Fruit fly (Drosophila melanogaster) whole organism, embryonic: ENCODE measurements around the gene CG13912.

Experiments
- Antp ChIP-seq: fragments of 200-800 bp; sonication (Bioruptor generic); optimal IDR thresholded peaks from 3 replicates; lab custom pipeline; 2016; ENCODE audit warnings: missing biosample characterization, missing genetic modification characterization
- Bteb2 ChIP-seq: fragments of 200-800 bp; sonication (Bioruptor generic); optimal IDR thresholded peaks from 2 replicates; lab custom pipeline; 2016; ENCODE audit warnings: missing biosample characterization, missing genetic modification characterization
- CG12236 ChIP-seq: fragments of 200-800 bp; sonication (Bioruptor generic); optimal IDR thresholded peaks from 2 replicates; lab custom pipeline; 2016; ENCODE audit warnings: missing biosample characterization, missing genetic modification characterization
- CG12769 ChIP-seq: fragments of 200-800 bp; sonication (Bioruptor generic); optimal IDR thresholded peaks from 2 replicates; lab custom pipeline; 2019; ENCODE audit warnings: missing biosample characterization, mild to moderate bottlenecking, missing genetic modification characterization, moderate library complexity
- CG15514 ChIP-seq: fragments of 200-800 bp; sonication (Bioruptor generic); optimal IDR thresholded peaks from 3 replicates; lab custom pipeline; 2017; ENCODE audit warnings: missing biosample characterization, missing genetic modification characterization, mild to moderate bottlenecking, moderate library complexity, missing genetic modification reagents
- CG15601 ChIP-seq: fragments of 200-800 bp; sonication (Bioruptor generic); optimal IDR thresholded peaks from 3 replicates; lab custom pipeline; 2019; ENCODE audit warnings: missing biosample characterization, mild to moderate bottlenecking, missing genetic modification characterization, moderate library complexity
- CG18011 ChIP-seq: fragments of 200-800 bp; sonication (Bioruptor generic); optimal IDR thresholded peaks from 2 replicates; lab custom pipeline; 2017; ENCODE audit warnings: missing biosample characterization, missing genetic modification characterization, mild to moderate bottlenecking, moderate library complexity, missing genotype
- CG2116 ChIP-seq: fragments of 200-800 bp; sonication (Bioruptor generic); optimal IDR thresholded peaks from 3 replicates; lab custom pipeline; 2018; ENCODE audit warnings: missing biosample characterization, mild to moderate bottlenecking, missing genetic modification characterization
- CG2199 ChIP-seq: fragments of 200-800 bp; sonication (Bioruptor generic); IDR thresholded peaks from 3 replicates; pipeline ENCODE4 v1.3.6; 2022; ENCODE audit warnings: missing biosample characterization, missing genetic modification characterization
- CG2678 ChIP-seq: fragments of 200-800 bp; sonication (Bioruptor generic); optimal IDR thresholded peaks from 3 replicates; lab custom pipeline; 2019; ENCODE audit warnings: missing biosample characterization, mild to moderate bottlenecking, missing genetic modification characterization, moderate library complexity
- CG2875 ChIP-seq: fragments of 200-800 bp; sonication (Bioruptor generic); optimal IDR thresholded peaks from 2 replicates; lab custom pipeline; 2017; ENCODE audit warnings: missing biosample characterization, mild to moderate bottlenecking, missing genetic modification characterization, missing genetic modification reagents
- CG3847 ChIP-seq: fragments of 200-800 bp; sonication (Bioruptor generic); IDR thresholded peaks from 2 replicates; pipeline ENCODE4 v1.3.6; 2022; ENCODE audit warnings: missing biosample characterization, missing genetic modification characterization
- CG4617 ChIP-seq: fragments of 200-800 bp; sonication (Bioruptor generic); optimal IDR thresholded peaks from 3 replicates; lab custom pipeline; 2016; ENCODE audit warnings: missing biosample characterization, missing genetic modification characterization, borderline replicate concordance
- CG7839 ChIP-seq: fragments of 200-800 bp; sonication (Bioruptor generic); optimal IDR thresholded peaks from 3 replicates; lab custom pipeline; 2018; ENCODE audit warnings: missing biosample characterization, mild to moderate bottlenecking, missing genetic modification characterization, moderate library complexity
- CG9817 ChIP-seq: fragments of 200-800 bp; sonication (Bioruptor generic); optimal IDR thresholded peaks from 2 replicates; lab custom pipeline; 2018; ENCODE audit warnings: missing biosample characterization, mild to moderate bottlenecking, missing genetic modification characterization, moderate library complexity
- Dbx ChIP-seq: fragments of 200-800 bp; sonication (Bioruptor generic); IDR thresholded peaks from 3 replicates; pipeline ENCODE4 v1.3.6; 2022; ENCODE audit warnings: missing biosample characterization, missing genetic modification characterization
- Deaf1 ChIP-seq: fragments of 200-800 bp; optimal IDR thresholded peaks from 3 replicates; lab custom pipeline; 2019; ENCODE audit warnings: missing biosample characterization, mild to moderate bottlenecking, missing genetic modification characterization, moderate library complexity
- Dfd ChIP-seq, 2 experiments: fragments of >200 bp; optimal IDR thresholded peaks; 2 replicates each; lab custom pipeline; 2017; ENCODE audit warnings: missing biosample characterization in 2 of 2, missing genetic modification characterization in 2 of 2
- E2f2 ChIP-seq: fragments of 200-800 bp; sonication (Bioruptor generic); IDR thresholded peaks from 2 replicates; pipeline ENCODE4 v1.3.6; 2022; ENCODE audit warnings: missing biosample characterization, missing genetic modification characterization
- HmgZ ChIP-seq: fragments of 200-800 bp; sonication (Bioruptor generic); optimal IDR thresholded peaks from 2 replicates; lab custom pipeline; 2018; ENCODE audit warnings: missing biosample characterization, mild to moderate bottlenecking, missing genetic modification characterization
- Hr39 ChIP-seq: fragments of >200 bp; optimal IDR thresholded peaks from 2 replicates; lab custom pipeline; 2017
- Opbp ChIP-seq: fragments of 200-800 bp; sonication (Bioruptor generic); IDR thresholded peaks from 3 replicates; pipeline ENCODE4 v1.3.6; 2022; ENCODE audit warnings: missing biosample characterization, missing genetic modification characterization; ENCODE audit not compliant: partially characterized antibody
- Sin3A ChIP-seq: fragments of >200 bp; optimal IDR thresholded peaks from 2 replicates; lab custom pipeline; 2018
- Six4 ChIP-seq: fragments of 200-800 bp; sonication (Bioruptor generic); optimal IDR thresholded peaks from 2 replicates; lab custom pipeline; 2016; ENCODE audit warnings: missing biosample characterization, missing genetic modification characterization
- Ssrp ChIP-seq: fragments of 200-800 bp; sonication (Bioruptor generic); optimal IDR thresholded peaks from 2 replicates; lab custom pipeline; 2018; ENCODE audit warnings: missing biosample characterization, mild to moderate bottlenecking, missing genetic modification characterization, moderate library complexity
- az2 ChIP-seq: fragments of 200-800 bp; sonication (Bioruptor generic); optimal IDR thresholded peaks from 3 replicates; lab custom pipeline; 2016; ENCODE audit warnings: missing biosample characterization, missing genetic modification characterization
- crp ChIP-seq, 2 experiments: fragments of 200-800 bp; sonication (Bioruptor generic); optimal IDR thresholded peaks; 2 replicates in 1 of 2; 3 replicates in 1 of 2; lab custom pipeline; 2017; ENCODE audit warnings: missing biosample characterization in 2 of 2, missing genetic modification characterization in 2 of 2, mild to moderate bottlenecking in 1 of 2, moderate library complexity in 1 of 2
- dm ChIP-seq: fragments of 200-800 bp; sonication (Bioruptor generic); optimal IDR thresholded peaks from 3 replicates; lab custom pipeline; 2016; ENCODE audit warnings: missing biosample characterization, missing genetic modification characterization
- emc ChIP-seq: fragments of 200-800 bp; sonication (Bioruptor generic); optimal IDR thresholded peaks from 2 replicates; lab custom pipeline; 2016; ENCODE audit warnings: missing biosample characterization, missing genetic modification characterization
- exex ChIP-seq: fragments of 200-800 bp; sonication (Bioruptor generic); optimal IDR thresholded peaks from 4 replicates; lab custom pipeline; 2018; ENCODE audit warnings: missing biosample characterization, mild to moderate bottlenecking, missing genetic modification characterization, moderate library complexity
- gcm2 ChIP-seq: fragments of 200-800 bp; sonication (Bioruptor generic); optimal IDR thresholded peaks from 2 replicates; lab custom pipeline; 2016; ENCODE audit warnings: missing biosample characterization, missing genetic modification characterization
- grn ChIP-seq: fragments of 200-800 bp; sonication (Bioruptor generic); optimal IDR thresholded peaks from 3 replicates; lab custom pipeline; 2017; ENCODE audit warnings: missing biosample characterization, missing genetic modification characterization
- hkb ChIP-seq, 2 experiments: fragments of 200-800 bp in 1 of 2; fragments of >200 bp in 1 of 2; sonication (Bioruptor generic) in 1 of 2; IDR thresholded peaks in 1 of 2; optimal IDR thresholded peaks in 1 of 2; 2 replicates each; pipeline versions ENCODE4 v1.3.6 to Lab custom; 2017 to 2022; ENCODE audit warnings: missing biosample characterization in 1 of 2, missing genetic modification characterization in 1 of 2
- lola ChIP-seq, 3 experiments: fragments of >200 bp in 2 of 3; fragments of 200-800 bp in 1 of 3; sonication (Bioruptor generic) in 1 of 3; optimal IDR thresholded peaks; 2 replicates each; lab custom pipeline; 2017 to 2019; ENCODE audit warnings: missing biosample characterization in 3 of 3, missing genetic modification characterization in 3 of 3, mild to moderate bottlenecking in 1 of 3, moderate library complexity in 1 of 3
- pita ChIP-seq: fragments of 200-800 bp; sonication (Bioruptor generic); optimal IDR thresholded peaks from 2 replicates; lab custom pipeline; 2017; ENCODE audit warnings: missing biosample characterization, mild to moderate bottlenecking, missing genetic modification characterization
- sug ChIP-seq: fragments of 200-800 bp; optimal IDR thresholded peaks from 2 replicates; lab custom pipeline; 2019; ENCODE audit warnings: missing biosample characterization, mild to moderate bottlenecking, missing genetic modification characterization, moderate library complexity
- wor ChIP-seq: fragments of 200-800 bp; sonication (Bioruptor generic); IDR thresholded peaks from 2 replicates; pipeline ENCODE4 v1.3.6; 2022; ENCODE audit warnings: missing biosample characterization, missing genetic modification characterization

Gene CG13912

DNA sequence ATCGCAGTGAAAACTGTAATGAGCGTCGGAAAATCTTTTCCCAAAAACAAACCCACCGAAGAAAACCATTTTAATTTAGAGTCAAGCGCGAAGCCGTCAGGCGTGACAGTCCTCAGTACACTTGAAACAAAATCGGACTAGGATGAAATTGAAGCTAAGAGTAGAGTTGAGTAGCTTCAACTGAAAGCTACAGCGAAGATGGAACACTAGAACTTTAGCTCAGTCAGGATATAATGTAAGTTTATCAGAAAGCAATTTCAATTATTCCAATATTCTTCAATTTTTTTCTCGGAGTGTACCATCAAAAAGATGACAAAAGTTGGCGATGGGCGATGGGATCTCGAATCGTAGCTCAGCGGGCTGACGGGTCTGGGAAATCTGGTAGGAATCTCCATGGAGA lies 27.1 kb downstream of the CG13912 start (continued):
- TF ChIP-seq CG2678 (tag; lab: Kevin White, UChicago) (peak; percentile 60), CG4617 (no peak), CG3847 (no peak), Antp (GFP tag; lab: Kevin White, UChicago) (peak; percentile 20), CG2116 (no peak), Six4 (peak; percentile 1), pita (GFP tag; lab: Kevin White, UChicago) (no peak), CG15514 (no peak), CG12769 (tag; lab: Kevin White, UChicago) (peak; percentile 32), E2f2 (no peak), Dbx (GFP tag; lab: Robert Waterston, UW) (0 out of 3 replicates have a peak, but pooled peaks have one; percentile 19), az2 (GFP tag; lab: Kevin White, UChicago) (no peak), Ssrp (tag; lab: Kevin White, UChicago) (peak; percentile 47), wor (GFP tag; lab: Robert Waterston, UW) (no peak), emc (no peak), hkb (optimal IDR thresholded peaks at IDR 0.05; lab: Kevin White, UChicago) (no peak), hkb (GFP tag; IDR thresholded peaks at IDR 0.05; lab: Robert Waterston, UW) (peak; percentile 73; the same call in 1 of the 2 replicates), CG7839 (tag; lab: Kevin White, UChicago) (peak; percentile 54), dm (GFP tag; lab: Kevin White, UChicago) (no peak), lola (GFP tag; optimal IDR thresholded peaks at IDR 0.05; lab: Kevin White, UChicago) (peak in 1 of 3 experiments; percentile 44), CG12236 (no peak)

DNA sequence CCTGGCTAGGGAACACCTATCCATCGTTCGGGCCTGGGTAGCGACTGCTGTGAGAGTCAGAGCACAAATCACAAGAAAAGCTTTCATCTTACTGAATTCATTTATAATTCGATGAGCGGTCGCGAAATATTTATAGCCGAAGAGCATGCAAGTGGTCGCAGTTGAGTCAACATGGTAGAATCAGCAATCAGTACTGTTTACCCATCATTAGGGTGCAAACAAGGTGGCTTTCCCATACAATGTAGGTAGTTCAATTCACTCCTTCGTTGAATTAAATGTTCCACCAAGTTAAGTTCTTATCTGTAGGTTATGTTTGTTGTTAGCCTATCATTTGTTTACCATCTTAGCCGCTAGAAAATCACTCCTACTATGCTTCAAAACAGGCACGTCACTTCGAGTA lies 29.2 kb downstream of the CG13912 start, which contains the start of gene LysP:
LysP (minus strand) TSS at position 101 of the 400 bp plus-strand sequence.
- peak; percentile 15 for TF ChIP-seq exex
- TF ChIP-seq Opbp (GFP tag; lab: Robert Waterston, UW) = no peak
- TF ChIP-seq grn (GFP tag; lab: Kevin White, UChicago) = peak; percentile 43
- no peak for TF ChIP-seq Dfd (GFP tag; optimal IDR thresholded peaks at IDR 0.05; lab: Kevin White, UChicago)
- TF ChIP-seq Sin3A (lab: Kevin White, UChicago) = no peak

DNA sequence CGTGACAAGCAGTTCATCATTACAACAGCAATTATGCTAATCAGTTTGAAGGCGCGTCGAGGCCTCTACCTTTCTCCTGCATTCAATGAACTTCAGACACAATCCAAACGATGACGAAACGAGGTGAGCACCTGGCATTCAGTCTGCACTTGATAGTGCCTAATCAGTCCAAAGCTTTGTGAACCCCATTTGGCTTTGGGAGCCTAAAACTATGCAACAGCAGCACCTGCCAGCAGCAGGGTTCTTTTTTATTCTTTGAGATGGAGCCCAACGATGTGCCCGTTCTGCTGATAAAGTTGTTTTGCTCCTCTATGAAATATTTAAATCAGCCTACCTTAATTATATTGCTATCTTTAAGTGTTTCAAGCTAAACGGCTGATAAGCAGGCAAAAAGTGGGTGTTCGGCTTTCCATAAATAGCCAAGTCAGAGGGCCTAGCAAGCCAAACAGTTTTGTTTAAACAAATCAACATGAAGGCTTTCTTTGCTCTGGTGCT lies 38.0 kb downstream of the CG13912 start, which contains the start of gene LysS:
LysS (plus strand) TSS at position 445 of the 495 bp plus-strand sequence.
- TF ChIP-seq CG18011 (GFP tag; lab: Kevin White, UChicago) (peak; percentile 3), gcm2 (no peak), grn (GFP tag; lab: Kevin White, UChicago) (peak; percentile 23), Bteb2 (no peak), CG2199 (0 out of 3 replicates have a peak, but pooled peaks have one; percentile 36), exex (peak; percentile 58), CG2875 (GFP tag; lab: Kevin White, UChicago) (no peak)
- TF ChIP-seq, all 482 proteins: peak for 4

DNA sequence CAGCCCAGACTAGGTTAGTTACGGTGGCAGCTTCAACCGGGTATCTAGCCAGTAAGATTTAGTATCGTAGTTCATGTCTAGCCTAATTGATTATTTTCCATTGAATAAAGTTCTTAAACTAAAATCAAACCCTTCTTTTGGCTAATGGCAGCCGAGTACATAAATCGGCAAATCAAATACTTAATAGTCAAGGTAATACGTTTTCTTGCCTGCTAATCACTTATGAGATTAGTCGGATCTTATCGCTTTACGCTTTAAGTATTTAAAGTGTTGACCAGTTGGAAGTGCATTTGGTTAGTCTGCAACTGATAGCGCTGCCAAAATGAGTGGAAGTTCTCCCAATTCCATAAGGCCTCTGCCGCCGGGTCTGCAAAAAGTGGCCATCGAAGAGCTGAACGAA lies 43.2 kb downstream of the CG13912 start, which contains the start of gene CG33965:
CG33965 (plus strand) TSS at position 301 of the 400 bp plus-strand sequence.
- TF ChIP-seq exex (peak; percentile 65), Dfd (GFP tag; optimal IDR thresholded peaks at IDR 0.05; lab: Kevin White, UChicago) (no peak)

- TF ChIP-seq HmgZ (tag; lab: Kevin White, UChicago) (peak; percentile 22), sug (tag; lab: Kevin White, UChicago) (peak; percentile 36), CG9817 (tag; lab: Kevin White, UChicago) (no peak), CG3847 (no peak), exex (peak; percentile 43), CG15601 (tag; lab: Kevin White, UChicago) (no peak), Hr39 (lab: Kevin White, UChicago) (no peak), crp (GFP tag; optimal IDR thresholded peaks at IDR 0.05; lab: Kevin White, UChicago) (no peak), Deaf1 (tag; lab: Kevin White, UChicago) (peak; percentile 2)
Measured at dm6 chr3L:1233830-1234229, 44.4 kb downstream of the CG13912 start, which contains the start of gene CG33966. Gene CG33966, plus strand, starts transcription at chr3L:1234130.
